ENCODE assay signal across 5 worm cellular contexts in the genomic region with DNA sequence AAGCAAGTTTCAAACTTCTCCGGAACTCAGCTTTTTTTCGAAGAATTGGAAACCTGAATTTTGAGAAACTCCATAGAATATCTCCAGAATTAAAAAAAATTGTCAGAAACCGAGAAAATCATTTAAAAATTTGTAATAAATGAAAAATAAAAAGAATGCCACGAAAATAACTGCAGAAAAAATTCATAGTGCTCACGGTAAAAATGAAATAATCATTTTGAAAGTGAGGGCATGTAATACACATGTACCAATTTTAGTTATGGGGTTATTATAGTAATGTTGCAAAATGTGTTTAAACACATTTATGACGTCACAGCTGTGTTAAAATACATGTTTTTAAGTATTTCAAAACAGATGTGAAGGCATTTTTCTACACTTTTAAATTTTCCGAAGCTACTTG.
A peak's percentile ranks its signal among the peaks of the same experiment; 100 is the strongest.
TF ChIP-seq lines count a peak whose summit lies in the region.

No protein-coding gene starts in this region.

TF ChIP-seq in whole organism, L1 larva, 84 proteins besides CTCF, POLR2A, EP300 and RAD21:
- TF ChIP-seq rnt-1 (tag; optimal IDR thresholded peaks at IDR 0.05; lab: Kevin White, UChicago) (no peak), isw-1 (GFP tag; IDR thresholded peaks at IDR 0.05; lab: Robert Waterston, UW) (no peak), nhr-11 (tag; optimal IDR thresholded peaks at IDR 0.05; lab: Kevin White, UChicago) (no peak), ztf-4 (tag; optimal IDR thresholded peaks at IDR 0.05; lab: Kevin White, UChicago) (peak; percentile 52), ama-1 (optimal IDR thresholded peaks at IDR 0.05; lab: Kevin White, UChicago) (peak; percentile 12), dsc-1 (tag; optimal IDR thresholded peaks at IDR 0.05; lab: Kevin White, UChicago) (peak; percentile 21), elt-2 (tag; optimal IDR thresholded peaks at IDR 0.05; lab: Kevin White, UChicago) (peak; percentile 15), snpc-4 (tag; optimal IDR thresholded peaks at IDR 0.05; lab: Kevin White, UChicago) (no peak)

TF ChIP-seq in whole organism, L2 larva, 48 proteins besides CTCF, POLR2A, EP300 and RAD21:
- TF ChIP-seq ZK546.5 (tag; optimal IDR thresholded peaks at IDR 0.05; lab: Kevin White, UChicago) = no peak
- TF ChIP-seq nhr-6 (tag; optimal IDR thresholded peaks at IDR 0.05; lab: Kevin White, UChicago) = no peak
- TF ChIP-seq sma-9 (GFP tag; optimal IDR thresholded peaks at IDR 0.05; lab: Kevin White, UChicago) = peak; percentile 5
- no peak for TF ChIP-seq sma-9 (tag; optimal IDR thresholded peaks at IDR 0.05; lab: Kevin White, UChicago)
- no peak for TF ChIP-seq nhr-25 (tag; optimal IDR thresholded peaks at IDR 0.05; lab: Kevin White, UChicago)

TF ChIP-seq in whole organism, L3 larva, 47 proteins besides CTCF, POLR2A, EP300 and RAD21:
- TF ChIP-seq nhr-25 (tag; optimal IDR thresholded peaks at IDR 0.05; lab: Kevin White, UChicago) = peak; percentile 20
- no peak for TF ChIP-seq nfya-1 (tag; optimal IDR thresholded peaks at IDR 0.05; lab: Kevin White, UChicago; ENCODE audit: insufficient read depth)
- TF ChIP-seq nhr-43 (tag; optimal IDR thresholded peaks at IDR 0.05; lab: Kevin White, UChicago; ENCODE audit: poor library complexity, severe bottlenecking) = peak; percentile 34
- TF ChIP-seq egl-5 (tag; optimal IDR thresholded peaks at IDR 0.05; lab: Kevin White, UChicago) = no peak

TF ChIP-seq in whole organism, L4 larva, 104 proteins besides CTCF, POLR2A, EP300 and RAD21:
- TF ChIP-seq T26A8.4 (GFP tag; IDR thresholded peaks at IDR 0.05; lab: Robert Waterston, UW) (peak; percentile 54), lir-3 (tag; optimal IDR thresholded peaks at IDR 0.05; lab: Kevin White, UChicago) (no peak), tag-97 (GFP tag; IDR thresholded peaks at IDR 0.05; lab: Robert Waterston, UW) (0 out of 2 replicates have a peak, but pooled peaks have one; percentile 30), nhr-102 (tag; optimal IDR thresholded peaks at IDR 0.05; lab: Kevin White, UChicago) (peak; percentile 55), saeg-2 (GFP tag; IDR thresholded peaks at IDR 0.05; lab: Robert Waterston, UW) (0 out of 2 replicates have a peak, but pooled peaks have one; percentile 51), lin-29 (GFP tag; IDR thresholded peaks at IDR 0.05; lab: Robert Waterston, UW) (peak; percentile 14; the same call in 1 of the 2 replicates), arid-1 (GFP tag; conservative IDR thresholded peaks at IDR 0.05; lab: Robert Waterston, UW) (0 out of 2 replicates have a peak, but pooled peaks have one; percentile 20), lin-38 (GFP tag; IDR thresholded peaks at IDR 0.05; lab: Robert Waterston, UW) (peak; percentile 10; the same call in 1 of the 2 replicates), ceh-44 (GFP tag; IDR thresholded peaks at IDR 0.05; lab: Robert Waterston, UW) (no peak), snpc-1.2 (GFP tag; IDR thresholded peaks at IDR 0.05; lab: Robert Waterston, UW) (no peak), unc-130 (GFP tag; optimal IDR thresholded peaks at IDR 0.05; lab: Kevin White, UChicago) (no peak), lsy-2 (tag; optimal IDR thresholded peaks at IDR 0.05; lab: Kevin White, UChicago) (no peak), ctbp-1 (GFP tag; IDR thresholded peaks at IDR 0.05; lab: Robert Waterston, UW) (no peak), nhr-11 (tag; optimal IDR thresholded peaks at IDR 0.05; lab: Kevin White, UChicago) (no peak), nhr-10 (tag; optimal IDR thresholded peaks at IDR 0.05; lab: Kevin White, UChicago) (no peak), ZK546.5 (tag; optimal IDR thresholded peaks at IDR 0.05; lab: Kevin White, UChicago) (no peak), jun-1 (tag; optimal IDR thresholded peaks at IDR 0.05; lab: Kevin White, UChicago) (no peak), php-3 (GFP tag; IDR thresholded peaks at IDR 0.05; lab: Robert Waterston, UW) (peak; percentile 48), fkh-10 (GFP tag; optimal IDR thresholded peaks at IDR 0.05; lab: Kevin White, UChicago) (no peak), egl-27 (tag; optimal IDR thresholded peaks at IDR 0.05; lab: Kevin White, UChicago) (no peak), unc-62 (GFP tag; optimal IDR thresholded peaks at IDR 0.05 in 1 of 2; lab: Kevin White, UChicago) (no peak), unc-62 (tag; optimal IDR thresholded peaks at IDR 0.05; lab: Kevin White, UChicago) (no peak), daf-16 (GFP tag; optimal IDR thresholded peaks at IDR 0.05; lab: Kevin White, UChicago) (no peak), daf-16 (tag; optimal IDR thresholded peaks at IDR 0.05; lab: Kevin White, UChicago) (peak; percentile 44), Y5F2A.4 (GFP tag; optimal IDR thresholded peaks at IDR 0.05; lab: Kevin White, UChicago) (no peak), lin-1 (GFP tag; IDR thresholded peaks at IDR 0.05; lab: Robert Waterston, UW) (no peak), zfp-3 (GFP tag; conservative IDR thresholded peaks at IDR 0.05; lab: Robert Waterston, UW) (no peak; the same call in 1 of the 2 replicates), attf-4 (tag; optimal IDR thresholded peaks at IDR 0.05; lab: Kevin White, UChicago) (no peak), zag-1 (tag; optimal IDR thresholded peaks at IDR 0.05; lab: Kevin White, UChicago) (no peak), ceh-20 (GFP tag; IDR thresholded peaks at IDR 0.05; lab: Robert Waterston, UW) (peak; percentile 16; the same call in 1 of the 2 replicates), ztf-7 (tag; optimal IDR thresholded peaks at IDR 0.05; lab: Kevin White, UChicago) (no peak), nhr-28 (tag; optimal IDR thresholded peaks at IDR 0.05; lab: Kevin White, UChicago) (no peak), nhr-76 (tag; optimal IDR thresholded peaks at IDR 0.05; lab: Kevin White, UChicago) (no peak), mep-1 (tag; optimal IDR thresholded peaks at IDR 0.05; lab: Kevin White, UChicago) (no peak)

TF ChIP-seq in whole organism, mixed stage, embryonic, 35 proteins besides CTCF, POLR2A, EP300 and RAD21:
- TF ChIP-seq ces-1 (GFP tag; optimal IDR thresholded peaks at IDR 0.05; lab: Kevin White, UChicago) (no peak), zip-8 (tag; optimal IDR thresholded peaks at IDR 0.05; lab: Kevin White, UChicago) (peak; percentile 30), elt-3 (tag; optimal IDR thresholded peaks at IDR 0.05; lab: Kevin White, UChicago) (no peak)
